Worm (Caenorhabditis elegans) whole organism, L3 larva: ENCODE measurements around the gene lrpc-1.
A peak's percentile ranks its signal among the peaks of the same experiment; 100 is the strongest.

ENCODE experiments used
- ZK546.5 ChIP-seq: sonication (generic microtip); optimal IDR thresholded peaks from 2 replicates; lab custom pipeline; 2017; ENCODE audit warnings: missing biosample characterization, missing genetic modification characterization
- aly-2 ChIP-seq: fragments of 150-350 bp; optimal IDR thresholded peaks from 2 replicates; lab custom pipeline; 2014; ENCODE audit warnings: missing biosample characterization, missing genetic modification characterization
- ama-1 ChIP-seq: fragments of 150-350 bp; optimal IDR thresholded peaks from 2 replicates; lab custom pipeline; 2018
- ceh-16 ChIP-seq: sonication (generic microtip); optimal IDR thresholded peaks from 2 replicates; lab custom pipeline; 2017; ENCODE audit warnings: missing biosample characterization, missing genetic modification characterization
- ceh-28 ChIP-seq: fragments of 150-350 bp; optimal IDR thresholded peaks from 2 replicates; lab custom pipeline; 2014; ENCODE audit warnings: missing biosample characterization, missing genetic modification reagents, missing genetic modification characterization
- ceh-82 ChIP-seq: fragments of 150-350 bp; optimal IDR thresholded peaks from 2 replicates; lab custom pipeline; 2014; ENCODE audit warnings: missing biosample characterization, missing genetic modification characterization
- ceh-9 ChIP-seq: sonication (generic microtip); optimal IDR thresholded peaks from 2 replicates; lab custom pipeline; 2018; ENCODE audit warnings: missing biosample characterization, missing genetic modification characterization
- daf-12 ChIP-seq: fragments of 150-350 bp; optimal IDR thresholded peaks from 2 replicates; lab custom pipeline; 2014; ENCODE audit warnings: missing biosample characterization, missing genetic modification reagents, missing genetic modification characterization
- egl-27 ChIP-seq: sonication (generic microtip); optimal IDR thresholded peaks from 4 replicates; lab custom pipeline; 2017; ENCODE audit warnings: missing biosample characterization, missing genetic modification reagents, missing genetic modification characterization
- egl-5 ChIP-seq: fragments of 150-350 bp; optimal IDR thresholded peaks from 2 replicates; lab custom pipeline; 2017; ENCODE audit warnings: missing biosample characterization, missing genetic modification reagents, missing genetic modification characterization, inconsistent platforms
- elt-1 ChIP-seq: fragments of 150-350 bp; optimal IDR thresholded peaks from 2 replicates; lab custom pipeline; 2014; ENCODE audit warnings: missing biosample characterization, missing genetic modification characterization
- elt-2 ChIP-seq: sonication (generic microtip); optimal IDR thresholded peaks from 2 replicates; lab custom pipeline; 2016; ENCODE audit warnings: missing genetic modification reagents, mild to moderate bottlenecking, missing genetic modification characterization, missing compliant biosample characterization
- eor-1 ChIP-seq, 2 experiments: fragments of 150-350 bp; optimal IDR thresholded peaks; 2 replicates each; lab custom pipeline; 2014 to 2018; ENCODE audit warnings: missing biosample characterization in 2 of 2, missing genetic modification characterization in 2 of 2
- fkh-10 ChIP-seq: sonication (generic microtip); optimal IDR thresholded peaks from 2 replicates; lab custom pipeline; 2017; ENCODE audit warnings: missing biosample characterization, missing genetic modification reagents, missing genetic modification characterization
- fos-1 ChIP-seq: fragments of 150-350 bp; optimal IDR thresholded peaks from 2 replicates; lab custom pipeline; 2014; ENCODE audit warnings: missing biosample characterization, missing genetic modification characterization
- hmg-11 ChIP-seq: sonication (generic microtip); optimal IDR thresholded peaks from 2 replicates; lab custom pipeline; 2016; ENCODE audit warnings: missing genetic modification characterization, missing compliant biosample characterization
- jun-1 ChIP-seq: fragments of 150-350 bp; optimal IDR thresholded peaks from 2 replicates; lab custom pipeline; 2014; ENCODE audit warnings: missing biosample characterization, missing genetic modification reagents, missing genetic modification characterization
- lin-15B ChIP-seq: fragments of 150-350 bp; optimal IDR thresholded peaks from 2 replicates; lab custom pipeline; 2014; ENCODE audit warnings: missing biosample characterization, missing genetic modification characterization
- lsy-12 ChIP-seq: sonication (generic microtip); optimal IDR thresholded peaks from 2 replicates; lab custom pipeline; 2016; ENCODE audit warnings: mild to moderate bottlenecking, missing genetic modification characterization, missing compliant biosample characterization
- mdl-1 ChIP-seq: fragments of 150-350 bp; optimal IDR thresholded peaks from 2 replicates; lab custom pipeline; 2014; ENCODE audit warnings: missing biosample characterization, missing genetic modification characterization
- mml-1 ChIP-seq: fragments of 150-350 bp; sonication (generic microtip); optimal IDR thresholded peaks from 3 replicates; lab custom pipeline; 2014; ENCODE audit warnings: missing biosample characterization, missing genetic modification characterization
- nfya-1 ChIP-seq: sonication (generic microtip); optimal IDR thresholded peaks from 2 replicates; lab custom pipeline; 2017; ENCODE audit warnings: missing genetic modification characterization, mild to moderate bottlenecking, missing compliant biosample characterization, antibody characterized with exemption, moderate library complexity; ENCODE audit not compliant: insufficient read depth
- nhr-11 ChIP-seq: fragments of 150-350 bp; optimal IDR thresholded peaks from 2 replicates; lab custom pipeline; 2014; ENCODE audit warnings: missing biosample characterization, missing genetic modification characterization
- nhr-12 ChIP-seq: fragments of 150-350 bp; optimal IDR thresholded peaks from 2 replicates; lab custom pipeline; 2014; ENCODE audit warnings: missing biosample characterization, missing genetic modification characterization
- nhr-237 ChIP-seq: fragments of 150-350 bp; optimal IDR thresholded peaks from 2 replicates; lab custom pipeline; 2014; ENCODE audit warnings: missing biosample characterization, missing genetic modification characterization
- nhr-28 ChIP-seq: fragments of 150-350 bp; optimal IDR thresholded peaks from 2 replicates; lab custom pipeline; 2014; ENCODE audit warnings: missing biosample characterization, missing genetic modification characterization
- nhr-43 ChIP-seq: sonication (generic microtip); optimal IDR thresholded peaks from 2 replicates; lab custom pipeline; 2016; ENCODE audit warnings: mild to moderate bottlenecking, missing genetic modification characterization, missing compliant biosample characterization; ENCODE audit not compliant: poor library complexity, severe bottlenecking
- nhr-67 ChIP-seq: fragments of 150-350 bp; optimal IDR thresholded peaks from 2 replicates; lab custom pipeline; 2014; ENCODE audit warnings: missing biosample characterization, missing genetic modification characterization
- nhr-76 ChIP-seq: fragments of 150-350 bp; sonication (generic microtip); optimal IDR thresholded peaks from 5 replicates; lab custom pipeline; 2014; ENCODE audit warnings: missing biosample characterization, missing genetic modification characterization
- nhr-77 ChIP-seq: fragments of 150-350 bp; optimal IDR thresholded peaks from 2 replicates; lab custom pipeline; 2014; ENCODE audit warnings: missing biosample characterization, missing genetic modification characterization
- pha-4 ChIP-seq: fragments of 150-350 bp; optimal IDR thresholded peaks from 2 replicates; lab custom pipeline; 2014; ENCODE audit warnings: missing biosample characterization, missing genetic modification reagents, missing genetic modification characterization
- pqm-1 ChIP-seq: fragments of 150-350 bp; optimal IDR thresholded peaks from 2 replicates; lab custom pipeline; 2017; ENCODE audit warnings: missing biosample characterization, missing genetic modification characterization, inconsistent platforms
- snpc-4 ChIP-seq: fragments of 150-350 bp; optimal IDR thresholded peaks from 2 replicates; lab custom pipeline; 2014; ENCODE audit warnings: missing biosample characterization, missing genetic modification characterization
- tbx-2 ChIP-seq: sonication (generic microtip); optimal IDR thresholded peaks from 2 replicates; lab custom pipeline; 2016; ENCODE audit warnings: mild to moderate bottlenecking, missing genetic modification characterization, missing compliant biosample characterization
- unc-39 ChIP-seq: sonication (generic microtip); optimal IDR thresholded peaks from 4 replicates; lab custom pipeline; 2017; ENCODE audit warnings: missing biosample characterization, missing genetic modification characterization
- unc-62 ChIP-seq: fragments of 150-350 bp; sonication (generic microtip); optimal IDR thresholded peaks from 4 replicates; lab custom pipeline; 2014; ENCODE audit warnings: missing biosample characterization, missing genetic modification reagents, missing genetic modification characterization
- zag-1 ChIP-seq: fragments of 150-350 bp; optimal IDR thresholded peaks from 2 replicates; lab custom pipeline; 2014; ENCODE audit warnings: missing biosample characterization, missing genetic modification characterization
- ztf-4 ChIP-seq: fragments of 150-350 bp; optimal IDR thresholded peaks from 2 replicates; lab custom pipeline; 2014; ENCODE audit warnings: missing biosample characterization, missing genetic modification characterization

Gene lrpc-1

DNA sequence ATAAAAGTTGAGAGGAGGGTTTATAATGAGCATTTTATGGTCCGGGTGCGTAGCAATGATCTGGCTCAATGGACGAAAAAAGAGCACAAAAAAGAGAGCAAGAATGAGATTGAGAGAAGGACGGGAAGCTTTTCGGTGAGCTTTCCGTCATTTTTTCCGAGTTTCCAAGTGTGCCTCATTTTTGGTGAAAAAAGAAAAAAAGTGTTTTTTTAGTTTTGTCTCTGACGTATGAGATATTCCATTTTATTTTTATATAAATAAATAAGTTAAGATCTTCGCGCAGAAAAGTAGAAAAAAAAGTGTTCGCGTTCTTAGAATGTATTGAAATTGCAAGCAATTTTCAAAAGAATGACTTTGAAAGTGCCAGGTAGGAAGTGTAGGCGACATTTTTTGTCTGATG is 7.0 kb upstream of the lrpc-1 start, which contains the start of gene memb-2:
TSS of gene memb-2 (minus strand) at position 101 of the 400 bp plus-strand sequence.
- TF ChIP-seq egl-5 (tag; lab: Kevin White, UChicago), result peak; percentile 21
- TF ChIP-seq elt-1 (tag; lab: Kevin White, UChicago), result no peak

DNA sequence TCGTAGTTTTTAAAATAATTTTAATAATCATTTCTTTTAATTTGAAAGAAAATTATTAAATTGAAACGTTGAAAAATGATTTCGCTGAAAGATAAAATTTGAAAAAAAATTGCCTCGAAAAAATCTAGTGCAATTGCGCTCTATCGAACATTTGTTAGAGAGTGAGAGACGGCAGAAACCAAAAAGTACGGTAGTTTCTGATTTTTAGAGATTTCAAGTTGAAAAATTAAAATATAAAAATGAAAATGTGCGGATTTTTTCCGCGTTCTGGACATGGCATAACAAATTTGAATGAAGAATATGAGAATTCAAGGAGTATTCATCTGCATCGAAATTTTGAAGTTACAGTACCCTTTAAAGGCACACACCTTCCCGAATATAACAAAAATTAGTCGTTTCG is 6.4 kb upstream of the lrpc-1 start:
- TF ChIP-seq egl-27 (tag; lab: Kevin White, UChicago), result no peak
- TF ChIP-seq zag-1 (tag; lab: Kevin White, UChicago), result no peak
- TF ChIP-seq elt-2, result no peak
- TF ChIP-seq nhr-28 (tag; lab: Kevin White, UChicago), result no peak
- TF ChIP-seq mml-1 (tag; lab: Kevin White, UChicago), result no peak
- no peak for TF ChIP-seq ceh-28 (tag; lab: Kevin White, UChicago)
- TF ChIP-seq pqm-1 (tag; lab: Kevin White, UChicago), result no peak
- peak; percentile 39 for TF ChIP-seq pha-4 (tag; lab: Kevin White, UChicago)
- TF ChIP-seq hmg-11 (tag; lab: Kevin White, UChicago), result no peak
- TF ChIP-seq nhr-76, result no peak
- TF ChIP-seq nhr-237, result no peak
- peak; percentile 27 for TF ChIP-seq nfya-1 (tag; lab: Kevin White, UChicago)
- no peak for TF ChIP-seq eor-1 (tag; optimal IDR thresholded peaks at IDR 0.05; lab: Kevin White, UChicago)
- TF ChIP-seq aly-2 (tag; lab: Kevin White, UChicago), result no peak
- no peak for TF ChIP-seq nhr-67 (tag; lab: Kevin White, UChicago)

DNA sequence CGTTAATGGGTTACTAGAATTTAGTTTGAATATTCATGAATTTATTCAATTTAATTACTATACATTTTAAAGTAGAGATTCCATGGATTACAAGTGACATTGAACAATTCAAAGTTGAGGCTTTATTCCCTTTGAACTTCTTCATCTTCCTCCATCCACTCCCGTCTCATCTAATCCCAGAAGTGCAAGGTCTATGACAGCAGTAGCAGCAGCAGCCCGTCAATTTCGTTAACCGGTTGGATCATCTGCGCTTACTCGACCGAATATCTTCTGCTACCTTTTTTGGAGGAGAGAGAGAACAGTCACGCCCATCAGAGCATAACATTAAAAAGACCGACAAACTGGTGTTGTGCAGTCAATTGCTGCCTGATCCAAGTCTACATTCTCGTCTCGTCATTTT is 4.3 kb upstream of the lrpc-1 start, which contains the start of gene M03E7.2:
TSS of gene M03E7.2 (plus strand) at position 301 of the 400 bp plus-strand sequence.
- TF ChIP-seq ceh-16 (tag; lab: Kevin White, UChicago) (no peak), ama-1 (no peak), fos-1 (tag; lab: Kevin White, UChicago) (no peak), pha-4 (tag; lab: Kevin White, UChicago) (no peak)

DNA sequence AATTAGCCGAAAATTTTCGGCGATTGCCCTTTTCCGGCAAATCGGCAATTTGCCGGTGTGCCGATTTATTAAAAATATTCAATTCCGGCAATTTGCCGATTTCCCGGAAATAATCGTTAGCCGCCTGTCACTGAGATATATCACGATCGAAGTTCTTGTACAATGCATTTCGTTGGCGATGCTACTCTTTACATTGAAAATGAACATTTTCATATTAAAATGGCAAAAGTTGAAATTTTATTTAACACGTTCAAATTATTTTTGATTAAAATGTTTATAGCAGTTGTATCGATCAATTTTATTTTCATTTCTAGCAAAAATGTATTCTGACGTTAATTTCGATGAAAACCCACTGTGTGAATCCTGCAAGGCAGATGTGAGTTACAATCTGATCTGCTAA is 1.7 kb upstream of the lrpc-1 start, which contains the start of gene M03E7.3:
TSS of gene M03E7.3 (plus strand) at position 301 of the 400 bp plus-strand sequence.
- TF ChIP-seq ceh-82 (tag; lab: Kevin White, UChicago) (no peak), daf-12 (no peak), ceh-9 (tag; lab: Kevin White, UChicago) (no peak), jun-1 (tag; lab: Kevin White, UChicago) (no peak), nfya-1 (tag; lab: Kevin White, UChicago) (no peak), nhr-43 (tag; lab: Kevin White, UChicago) (no peak), lsy-12 (tag; lab: Kevin White, UChicago) (no peak), mdl-1 (tag; lab: Kevin White, UChicago) (no peak), pqm-1 (tag; lab: Kevin White, UChicago) (no peak), zag-1 (tag; lab: Kevin White, UChicago) (no peak), ZK546.5 (tag; lab: Kevin White, UChicago) (no peak)
- TF ChIP-seq, all 47 proteins: peak for 0

DNA sequence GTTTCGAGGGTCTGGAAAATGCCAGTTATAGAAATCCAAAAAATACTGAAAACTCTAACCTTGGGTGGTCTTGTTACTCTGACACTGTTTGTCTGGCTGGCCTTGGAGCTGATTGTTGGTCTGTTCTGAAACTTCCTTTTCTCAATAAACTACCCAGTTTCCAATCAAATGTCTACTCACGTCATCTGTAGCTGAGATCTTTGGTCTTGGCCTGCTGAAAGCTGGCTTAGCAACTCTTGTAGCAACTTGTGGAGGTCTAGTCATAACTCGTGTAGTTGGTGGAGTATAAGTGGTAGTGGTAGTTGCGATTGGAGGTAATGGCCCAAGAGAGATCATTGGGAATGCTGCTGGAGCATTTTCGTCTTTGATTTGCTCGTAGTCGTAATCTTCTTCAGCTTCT is 2.8 kb downstream of the lrpc-1 start:
- TF ChIP-seq fkh-10 (GFP tag; lab: Kevin White, UChicago) (no peak), pqm-1 (tag; lab: Kevin White, UChicago) (no peak), ceh-9 (tag; lab: Kevin White, UChicago) (no peak), nhr-67 (tag; lab: Kevin White, UChicago) (no peak), lin-15B (no peak), aly-2 (tag; lab: Kevin White, UChicago) (no peak), nhr-77 (tag; lab: Kevin White, UChicago) (no peak), ztf-4 (tag; lab: Kevin White, UChicago) (no peak), ceh-82 (tag; lab: Kevin White, UChicago) (no peak), nhr-28 (tag; lab: Kevin White, UChicago) (no peak)
- TF ChIP-seq, all 47 proteins: peak for 0

DNA sequence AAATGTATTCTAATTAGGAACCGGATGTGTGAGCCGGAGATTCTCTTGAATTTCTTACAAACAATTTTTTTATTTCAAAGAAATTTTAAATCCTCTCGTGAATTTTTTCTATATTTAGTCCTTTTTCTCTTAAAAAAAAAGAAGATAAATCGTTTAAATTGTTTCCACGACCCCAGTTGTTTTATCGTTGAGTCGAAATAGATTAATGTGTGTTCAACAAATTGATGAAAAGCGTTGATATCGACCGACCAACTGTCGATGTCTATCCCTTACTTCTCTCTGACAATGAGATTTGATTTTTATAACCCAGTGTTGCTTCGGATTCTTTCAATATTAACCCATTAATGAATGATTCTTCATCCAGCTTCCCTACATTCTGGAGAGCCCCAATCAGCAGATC is 6.8 kb downstream of the lrpc-1 start, which contains the start of gene CD4.1:
TSS of gene CD4.1 (plus strand) at position 301 of the 400 bp plus-strand sequence.
- TF ChIP-seq egl-27 (tag; lab: Kevin White, UChicago) (no peak), nhr-12 (tag; lab: Kevin White, UChicago) (no peak), aly-2 (tag; lab: Kevin White, UChicago) (no peak), mdl-1 (tag; lab: Kevin White, UChicago) (no peak), nhr-43 (tag; lab: Kevin White, UChicago) (no peak), zag-1 (tag; lab: Kevin White, UChicago) (no peak), nhr-237 (no peak), pqm-1 (tag; lab: Kevin White, UChicago) (no peak), fos-1 (tag; lab: Kevin White, UChicago) (no peak), ama-1 (no peak), unc-62 (GFP tag; lab: Kevin White, UChicago) (no peak), ceh-16 (tag; lab: Kevin White, UChicago) (no peak), snpc-4 (tag; lab: Kevin White, UChicago) (no peak), tbx-2 (tag; lab: Kevin White, UChicago) (no peak), ceh-82 (tag; lab: Kevin White, UChicago) (no peak), daf-12 (no peak), lin-15B (no peak), unc-39 (tag; lab: Kevin White, UChicago) (no peak), nhr-11 (tag; lab: Kevin White, UChicago) (no peak)
